Worm (Caenorhabditis elegans) whole organism, L1 larva: Measurements from ENCODE around the gene srh-22.

ENCODE experiments used
- C04F5.9 ChIP-seq: sonication (generic microtip); optimal IDR thresholded peaks from 2 replicates; lab custom pipeline; 2016; ENCODE audit warnings: missing genetic modification characterization, missing compliant biosample characterization
- C34B4.2 ChIP-seq: sonication (generic microtip); optimal IDR thresholded peaks from 2 replicates; lab custom pipeline; 2017; ENCODE audit warnings: mild to moderate bottlenecking, missing genetic modification characterization, missing compliant biosample characterization
- F16B12.6 ChIP-seq: fragments of 150-350 bp; optimal IDR thresholded peaks from 2 replicates; lab custom pipeline; 2014; ENCODE audit warnings: missing biosample characterization, missing genetic modification characterization
- alr-1 ChIP-seq: fragments of 200-800 bp; sonication (Bioruptor generic); optimal IDR thresholded peaks from 2 replicates; lab custom pipeline; 2018; ENCODE audit warnings: borderline replicate concordance, mild to moderate bottlenecking, missing genetic modification characterization, missing compliant biosample characterization
- aly-2 ChIP-seq: fragments of 150-350 bp; optimal IDR thresholded peaks from 2 replicates; lab custom pipeline; 2014; ENCODE audit warnings: missing biosample characterization, missing genetic modification characterization
- ceh-63 ChIP-seq: fragments of 200-800 bp; sonication (Bioruptor generic); optimal IDR thresholded peaks from 2 replicates; lab custom pipeline; 2018; ENCODE audit warnings: mild to moderate bottlenecking, missing genetic modification characterization, missing compliant biosample characterization
- ceh-8 ChIP-seq: fragments of 200-800 bp; sonication (Bioruptor generic); optimal IDR thresholded peaks from 2 replicates; lab custom pipeline; 2018; ENCODE audit warnings: mild to moderate bottlenecking, missing genetic modification characterization, moderate library complexity, missing compliant biosample characterization
- ceh-82 ChIP-seq, 3 experiments: fragments of 150-350 bp in 1 of 3; sonication (generic microtip) in 2 of 3; optimal IDR thresholded peaks; 2 replicates each; lab custom pipeline; 2014 to 2017; ENCODE audit warnings: missing biosample characterization in 3 of 3, missing genetic modification characterization in 3 of 3
- ceh-88 ChIP-seq: fragments of 200-800 bp; sonication (Bioruptor generic); IDR thresholded peaks from 2 replicates; pipeline ENCODE4 v1.3.6; 2022; ENCODE audit warnings: missing genetic modification characterization, missing compliant biosample characterization
- ceh-90 ChIP-seq: sonication (generic microtip); optimal IDR thresholded peaks from 2 replicates; lab custom pipeline; 2016; ENCODE audit warnings: missing genetic modification characterization, missing compliant biosample characterization
- ces-1 ChIP-seq: fragments of 150-350 bp; optimal IDR thresholded peaks from 2 replicates; lab custom pipeline; 2014; ENCODE audit warnings: missing biosample characterization, missing genetic modification reagents, missing genetic modification characterization
- dpl-1 ChIP-seq, 3 experiments: fragments of 150-350 bp in 2 of 3; sonication (generic microtip) in 1 of 3; optimal IDR thresholded peaks; 2 replicates each; lab custom pipeline; 2014 to 2017; ENCODE audit warnings: missing biosample characterization in 3 of 3, missing genetic modification characterization in 3 of 3, missing genetic modification reagents in 3 of 3
- efl-1 ChIP-seq, 4 experiments: fragments of 150-350 bp; optimal IDR thresholded peaks in 3 of 4; peaks in 1 of 4; 1 replicate in 1 of 4; 2 replicates in 3 of 4; lab custom pipeline; 2014; ENCODE audit warnings: missing biosample characterization in 2 of 4, missing genetic modification characterization in 2 of 4, missing genetic modification reagents in 2 of 4
- efl-3 ChIP-seq: fragments of 200-800 bp; sonication (Bioruptor generic); optimal IDR thresholded peaks from 2 replicates; lab custom pipeline; 2018; ENCODE audit warnings: mild to moderate bottlenecking, missing genetic modification characterization, missing compliant biosample characterization
- egl-13 ChIP-seq: sonication (generic microtip); optimal IDR thresholded peaks from 2 replicates; lab custom pipeline; 2016; ENCODE audit warnings: missing genotype, missing genetic modification reagents, missing genetic modification characterization, missing compliant biosample characterization
- egl-27 ChIP-seq, 2 experiments: fragments of 150-350 bp in 1 of 2; sonication (generic microtip); optimal IDR thresholded peaks; 3 replicates each; lab custom pipeline; 2017 to 2018; ENCODE audit warnings: missing biosample characterization in 2 of 2, missing genetic modification characterization in 2 of 2, missing genetic modification reagents in 2 of 2
- ets-5 ChIP-seq: fragments of 200-800 bp; sonication (Bioruptor generic); IDR thresholded peaks from 2 replicates; pipeline ENCODE4 v1.3.6; 2022; ENCODE audit warnings: missing genetic modification characterization, missing compliant biosample characterization
- fkh-10 ChIP-seq: sonication (generic microtip); optimal IDR thresholded peaks from 2 replicates; lab custom pipeline; 2017; ENCODE audit warnings: missing biosample characterization, missing genetic modification reagents, missing genetic modification characterization
- fkh-4 ChIP-seq: sonication (generic microtip); optimal IDR thresholded peaks from 2 replicates; lab custom pipeline; 2016; ENCODE audit warnings: missing compliant biosample characterization, missing genetic modification characterization, borderline replicate concordance
- fos-1 ChIP-seq: fragments of 150-350 bp; optimal IDR thresholded peaks from 2 replicates; lab custom pipeline; 2014; ENCODE audit warnings: missing biosample characterization, missing genetic modification characterization
- hlh-17 ChIP-seq: fragments of 200-800 bp; sonication (Bioruptor generic); optimal IDR thresholded peaks from 2 replicates; lab custom pipeline; 2018; ENCODE audit warnings: missing genetic modification characterization, mild to moderate bottlenecking, missing compliant biosample characterization, moderate library complexity, borderline replicate concordance
- jun-1 ChIP-seq: fragments of 150-350 bp; optimal IDR thresholded peaks from 2 replicates; lab custom pipeline; 2014; ENCODE audit warnings: missing biosample characterization, missing genetic modification reagents, missing genetic modification characterization
- lin-13 ChIP-seq: fragments of 150-350 bp; optimal IDR thresholded peaks from 2 replicates; lab custom pipeline; 2014; ENCODE audit warnings: missing biosample characterization, missing genetic modification reagents, missing genetic modification characterization
- lin-39 ChIP-seq: fragments of 150-350 bp; optimal IDR thresholded peaks from 2 replicates; lab custom pipeline; 2014; ENCODE audit warnings: missing biosample characterization, missing genetic modification reagents, missing genetic modification characterization
- lsy-2 ChIP-seq, 2 experiments: fragments of 150-350 bp; optimal IDR thresholded peaks; 2 replicates each; lab custom pipeline; 2014; ENCODE audit warnings: missing biosample characterization in 2 of 2, missing genetic modification characterization in 2 of 2
- mef-2 ChIP-seq: fragments of 150-350 bp; optimal IDR thresholded peaks from 2 replicates; lab custom pipeline; 2014; ENCODE audit warnings: missing biosample characterization, missing genetic modification characterization
- nhr-19 ChIP-seq: fragments of 200-800 bp; sonication (Bioruptor generic); conservative IDR thresholded peaks from 2 replicates; pipeline ENCODE4 v1.3.6; 2022; ENCODE audit warnings: missing genetic modification characterization, missing compliant biosample characterization
- nhr-237 ChIP-seq: fragments of 150-350 bp; optimal IDR thresholded peaks from 2 replicates; lab custom pipeline; 2014; ENCODE audit warnings: missing biosample characterization, missing genetic modification characterization
- nhr-47 ChIP-seq: sonication (generic microtip); optimal IDR thresholded peaks from 2 replicates; lab custom pipeline; 2016; ENCODE audit warnings: mild to moderate bottlenecking, missing genetic modification characterization, moderate library complexity, missing compliant biosample characterization
- nhr-71 ChIP-seq: sonication (generic microtip); optimal IDR thresholded peaks from 2 replicates; lab custom pipeline; 2016; ENCODE audit warnings: mild to moderate bottlenecking, missing genetic modification characterization, moderate library complexity, missing compliant biosample characterization
- nhr-84 ChIP-seq: sonication (generic microtip); optimal IDR thresholded peaks from 2 replicates; lab custom pipeline; 2017; ENCODE audit warnings: missing biosample characterization, missing genetic modification characterization
- nhr-90 ChIP-seq: sonication (generic microtip); optimal IDR thresholded peaks from 2 replicates; lab custom pipeline; 2016; ENCODE audit warnings: mild to moderate bottlenecking, missing genetic modification characterization, missing compliant biosample characterization; ENCODE audit not compliant: poor library complexity
- pax-3 ChIP-seq: fragments of 200-800 bp; sonication (Bioruptor generic); optimal IDR thresholded peaks from 2 replicates; lab custom pipeline; 2018; ENCODE audit warnings: mild to moderate bottlenecking, missing genetic modification characterization, moderate library complexity, missing compliant biosample characterization
- rnt-1 ChIP-seq: sonication (generic microtip); optimal IDR thresholded peaks from 2 replicates; lab custom pipeline; 2016; ENCODE audit warnings: mild to moderate bottlenecking, missing genetic modification characterization, moderate library complexity, missing compliant biosample characterization
- snpc-4 ChIP-seq: fragments of 150-350 bp; optimal IDR thresholded peaks from 2 replicates; lab custom pipeline; 2014; ENCODE audit warnings: missing biosample characterization, missing genetic modification characterization
- snu-23 ChIP-seq: sonication (generic microtip); optimal IDR thresholded peaks from 2 replicates; lab custom pipeline; 2016; ENCODE audit warnings: missing genetic modification characterization, missing compliant biosample characterization
- sox-4 ChIP-seq: sonication (generic microtip); optimal IDR thresholded peaks from 2 replicates; lab custom pipeline; 2016; ENCODE audit warnings: missing genetic modification characterization, missing compliant biosample characterization
- sptf-1 ChIP-seq: fragments of 150-350 bp; optimal IDR thresholded peaks from 2 replicates; lab custom pipeline; 2014; ENCODE audit warnings: missing biosample characterization, missing genetic modification characterization
- unc-130 ChIP-seq: fragments of 150-350 bp; optimal IDR thresholded peaks from 2 replicates; lab custom pipeline; 2017; ENCODE audit warnings: missing biosample characterization, missing genetic modification characterization, inconsistent platforms
- unc-30 ChIP-seq: sonication (generic microtip); optimal IDR thresholded peaks from 2 replicates; lab custom pipeline; 2017; ENCODE audit warnings: missing biosample characterization, missing genetic modification characterization
- unc-62 ChIP-seq: fragments of 150-350 bp; optimal IDR thresholded peaks from 2 replicates; lab custom pipeline; 2014; ENCODE audit warnings: missing biosample characterization, missing genetic modification reagents, missing genetic modification characterization
- zag-1 ChIP-seq: fragments of 150-350 bp; optimal IDR thresholded peaks from 2 replicates; lab custom pipeline; 2014; ENCODE audit warnings: missing biosample characterization, missing genetic modification characterization
- ztf-11 ChIP-seq, 2 experiments: sonication (generic microtip); optimal IDR thresholded peaks; 2 replicates each; lab custom pipeline; 2016 to 2017; ENCODE audit warnings: missing genetic modification characterization in 2 of 2, missing biosample characterization in 1 of 2, missing compliant biosample characterization in 1 of 2
- ztf-4 ChIP-seq: fragments of 150-350 bp; optimal IDR thresholded peaks from 2 replicates; lab custom pipeline; 2014; ENCODE audit warnings: missing biosample characterization, missing genetic modification characterization

The srh-22 gene

ce11 chrV:4922024-4922423, at the start of gene srh-22:
srh-22 (plus strand) TSS chrV:4922324.
- TF ChIP-seq pax-3 (tag; lab: Kevin White, UChicago) (no peak), hlh-17 (GFP tag; lab: Kevin White, UChicago) (no peak), nhr-71 (tag; lab: Kevin White, UChicago) (no peak), nhr-90 (tag; lab: Kevin White, UChicago) (no peak), C34B4.2 (tag; lab: Kevin White, UChicago) (no peak), sptf-1 (tag; lab: Kevin White, UChicago) (no peak), alr-1 (no peak), unc-30 (tag; lab: Kevin White, UChicago) (no peak), efl-1 (optimal IDR thresholded peaks at IDR 0.05; lab: Kevin White, UChicago) (no peak), efl-1 (GFP tag; optimal IDR thresholded peaks at IDR 0.05 in 1 of 2; lab: Kevin White, UChicago) (no peak), ets-5 (GFP tag; lab: Robert Waterston, UW) (no peak), zag-1 (no peak), nhr-237 (tag; lab: Kevin White, UChicago) (no peak), ces-1 (no peak)

- TF ChIP-seq jun-1 (no peak), nhr-84 (no peak), ceh-63 (GFP tag; lab: Kevin White, UChicago) (no peak), ceh-8 (GFP tag; lab: Kevin White, UChicago) (no peak), nhr-71 (tag; lab: Kevin White, UChicago) (no peak), zag-1 (no peak), nhr-47 (no peak), ceh-82 (tag; optimal IDR thresholded peaks at IDR 0.05; lab: Kevin White, UChicago) (no peak), aly-2 (tag; lab: Kevin White, UChicago) (no peak), C34B4.2 (tag; lab: Kevin White, UChicago) (no peak), fkh-4 (tag; lab: Kevin White, UChicago) (no peak), snpc-4 (no peak)
These were observed 44.5 kb upstream of the srh-22 start, which contains the start of gene T19H12.6 for ce11 chrV:4877587-4877986. T19H12.6 (minus strand) TSS chrV:4877687.

DNA sequence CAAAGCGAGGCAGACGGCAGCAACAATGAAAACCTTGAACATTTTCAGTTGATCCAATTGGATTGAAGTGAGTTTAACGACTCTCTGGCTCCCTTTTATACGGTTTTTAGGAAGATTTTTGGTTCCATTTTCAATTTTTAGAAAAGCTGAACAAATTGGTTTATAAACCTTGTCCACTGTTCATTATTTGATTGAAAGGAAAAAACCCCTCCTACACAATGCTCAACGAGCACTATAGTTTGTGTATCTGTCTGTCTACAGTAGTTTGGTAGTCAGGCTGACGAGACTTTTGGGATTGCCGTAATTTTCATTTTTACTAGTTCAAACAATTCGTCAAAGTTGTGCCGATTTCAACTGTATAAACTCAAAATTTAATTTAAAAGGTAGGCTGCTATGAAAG, 42.9 kb upstream of the srh-22 start, which contains the start of gene T19H12.15:
T19H12.15 (minus strand) TSS at position 101 of the 400 bp plus-strand sequence.
- no peak for TF ChIP-seq C04F5.9
- no peak for TF ChIP-seq zag-1
- TF ChIP-seq pax-3 (tag; lab: Kevin White, UChicago) = no peak
- no peak for TF ChIP-seq fkh-10
- no peak for TF ChIP-seq nhr-19 (GFP tag; lab: Robert Waterston, UW)
- no peak for TF ChIP-seq rnt-1
- TF ChIP-seq hlh-17 (GFP tag; lab: Kevin White, UChicago) = no peak
- no peak for TF ChIP-seq fos-1 (tag; lab: Kevin White, UChicago)
- TF ChIP-seq snu-23 (GFP tag; lab: Kevin White, UChicago) = no peak
- TF ChIP-seq nhr-84 = no peak
- TF ChIP-seq dpl-1 (GFP tag; optimal IDR thresholded peaks at IDR 0.05; lab: Kevin White, UChicago) = no peak

DNA sequence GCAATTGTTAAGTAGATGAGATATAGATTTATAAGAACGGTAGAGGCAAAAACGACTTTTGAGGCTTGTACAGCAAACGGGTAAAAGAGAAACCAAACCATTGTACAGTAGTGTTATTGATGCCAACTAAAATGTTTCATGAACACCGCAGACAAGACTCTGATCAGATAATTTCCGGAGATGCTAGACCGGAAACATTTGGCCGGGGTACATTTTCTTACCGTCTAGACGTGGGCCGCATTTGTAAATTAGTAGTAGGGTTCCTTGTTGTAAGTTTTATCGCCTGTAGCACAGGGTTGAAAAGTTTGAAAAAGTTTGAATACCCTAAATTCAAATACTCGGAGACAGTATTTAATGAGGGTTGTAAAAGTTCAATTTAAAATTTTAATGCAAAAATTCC, 40.7 kb upstream of the srh-22 start, which contains the start of gene str-32:
str-32 (minus strand) TSS at position 101 of the 400 bp plus-strand sequence.
- TF ChIP-seq ztf-11 (tag; optimal IDR thresholded peaks at IDR 0.05; lab: Kevin White, UChicago) (no peak), efl-1 (optimal IDR thresholded peaks at IDR 0.05; lab: Kevin White, UChicago) (no peak), efl-1 (GFP tag; optimal IDR thresholded peaks at IDR 0.05 in 1 of 2; lab: Kevin White, UChicago) (no peak), egl-27 (tag; optimal IDR thresholded peaks at IDR 0.05; lab: Kevin White, UChicago) (no peak), lin-13 (GFP tag; lab: Kevin White, UChicago) (no peak), unc-30 (tag; lab: Kevin White, UChicago) (no peak), mef-2 (tag; lab: Kevin White, UChicago) (no peak), ceh-63 (GFP tag; lab: Kevin White, UChicago) (no peak), F16B12.6 (no peak), ceh-90 (tag; lab: Kevin White, UChicago) (no peak), efl-3 (GFP tag; lab: Kevin White, UChicago) (no peak), egl-13 (tag; lab: Kevin White, UChicago) (no peak), unc-62 (GFP tag; lab: Kevin White, UChicago) (no peak), ztf-4 (no peak), lin-39 (no peak), unc-130 (tag; lab: Kevin White, UChicago) (no peak), lsy-2 (tag; optimal IDR thresholded peaks at IDR 0.05; lab: Kevin White, UChicago) (no peak), snpc-4 (no peak), ceh-88 (GFP tag; lab: Robert Waterston, UW) (no peak), sox-4 (tag; lab: Kevin White, UChicago) (no peak)
